Worm (Caenorhabditis elegans): ENCODE results near the gene lin-49.

- TF ChIP-seq pha-4 (tag; optimal IDR thresholded peaks at IDR 0.05) (no peak), unc-86 (tag; optimal IDR thresholded peaks at IDR 0.05) (no peak), tbx-2 (tag; optimal IDR thresholded peaks at IDR 0.05) (no peak), ets-4 (tag; optimal IDR thresholded peaks at IDR 0.05) (no peak), nhr-11 (tag; optimal IDR thresholded peaks at IDR 0.05) (no peak), nfya-1 (tag; optimal IDR thresholded peaks at IDR 0.05) (no peak), nhr-232 (tag; optimal IDR thresholded peaks at IDR 0.05) (no peak), eyg-1 (tag; optimal IDR thresholded peaks at IDR 0.05) (no peak), sox-2 (GFP tag; IDR thresholded peaks at IDR 0.05) (no peak)
Observed at ce11 chrIV:8585076-8586033, 35.1 kb upstream of the lin-49 start, which contains the start of gene catp-7.

Data from whole organism, late embryonic.